Worm (Caenorhabditis elegans) whole organism, L3 larva: Measurements from ENCODE around the gene W07G4.5.

Experiments
- R02D3.7 ChIP-seq: fragments of 150-350 bp; optimal IDR thresholded peaks from 2 replicates; lab custom pipeline; 2014; ENCODE audit warnings: missing biosample characterization, missing genetic modification characterization
- ZK546.5 ChIP-seq: sonication (generic microtip); optimal IDR thresholded peaks from 2 replicates; lab custom pipeline; 2017; ENCODE audit warnings: missing biosample characterization, missing genetic modification characterization
- aly-2 ChIP-seq: fragments of 150-350 bp; optimal IDR thresholded peaks from 2 replicates; lab custom pipeline; 2014; ENCODE audit warnings: missing biosample characterization, missing genetic modification characterization
- ama-1 ChIP-seq: fragments of 150-350 bp; optimal IDR thresholded peaks from 2 replicates; lab custom pipeline; 2018
- ceh-16 ChIP-seq: sonication (generic microtip); optimal IDR thresholded peaks from 2 replicates; lab custom pipeline; 2017; ENCODE audit warnings: missing biosample characterization, missing genetic modification characterization
- ceh-28 ChIP-seq: fragments of 150-350 bp; optimal IDR thresholded peaks from 2 replicates; lab custom pipeline; 2014; ENCODE audit warnings: missing biosample characterization, missing genetic modification reagents, missing genetic modification characterization
- ceh-82 ChIP-seq: fragments of 150-350 bp; optimal IDR thresholded peaks from 2 replicates; lab custom pipeline; 2014; ENCODE audit warnings: missing biosample characterization, missing genetic modification characterization
- ceh-9 ChIP-seq: sonication (generic microtip); optimal IDR thresholded peaks from 2 replicates; lab custom pipeline; 2018; ENCODE audit warnings: missing biosample characterization, missing genetic modification characterization
- daf-12 ChIP-seq: fragments of 150-350 bp; optimal IDR thresholded peaks from 2 replicates; lab custom pipeline; 2014; ENCODE audit warnings: missing biosample characterization, missing genetic modification reagents, missing genetic modification characterization
- egl-27 ChIP-seq: sonication (generic microtip); optimal IDR thresholded peaks from 4 replicates; lab custom pipeline; 2017; ENCODE audit warnings: missing biosample characterization, missing genetic modification reagents, missing genetic modification characterization
- egl-5 ChIP-seq: fragments of 150-350 bp; optimal IDR thresholded peaks from 2 replicates; lab custom pipeline; 2017; ENCODE audit warnings: missing biosample characterization, missing genetic modification reagents, missing genetic modification characterization, inconsistent platforms
- elt-1 ChIP-seq: fragments of 150-350 bp; optimal IDR thresholded peaks from 2 replicates; lab custom pipeline; 2014; ENCODE audit warnings: missing biosample characterization, missing genetic modification characterization
- elt-2 ChIP-seq: sonication (generic microtip); optimal IDR thresholded peaks from 2 replicates; lab custom pipeline; 2016; ENCODE audit warnings: missing genetic modification reagents, mild to moderate bottlenecking, missing genetic modification characterization, missing compliant biosample characterization
- eor-1 ChIP-seq, 2 experiments: fragments of 150-350 bp; optimal IDR thresholded peaks; 2 replicates each; lab custom pipeline; 2014 to 2018; ENCODE audit warnings: missing biosample characterization in 2 of 2, missing genetic modification characterization in 2 of 2
- fkh-10 ChIP-seq: sonication (generic microtip); optimal IDR thresholded peaks from 2 replicates; lab custom pipeline; 2017; ENCODE audit warnings: missing biosample characterization, missing genetic modification reagents, missing genetic modification characterization
- fkh-2 ChIP-seq: fragments of 150-350 bp; optimal IDR thresholded peaks from 2 replicates; lab custom pipeline; 2014; ENCODE audit warnings: missing biosample characterization, missing genetic modification reagents, missing genetic modification characterization
- fos-1 ChIP-seq: fragments of 150-350 bp; optimal IDR thresholded peaks from 2 replicates; lab custom pipeline; 2014; ENCODE audit warnings: missing biosample characterization, missing genetic modification characterization
- hmg-11 ChIP-seq: sonication (generic microtip); optimal IDR thresholded peaks from 2 replicates; lab custom pipeline; 2016; ENCODE audit warnings: missing genetic modification characterization, missing compliant biosample characterization
- jun-1 ChIP-seq: fragments of 150-350 bp; optimal IDR thresholded peaks from 2 replicates; lab custom pipeline; 2014; ENCODE audit warnings: missing biosample characterization, missing genetic modification reagents, missing genetic modification characterization
- lin-15B ChIP-seq: fragments of 150-350 bp; optimal IDR thresholded peaks from 2 replicates; lab custom pipeline; 2014; ENCODE audit warnings: missing biosample characterization, missing genetic modification characterization
- lin-39 ChIP-seq: fragments of 150-350 bp; optimal IDR thresholded peaks from 2 replicates; lab custom pipeline; 2018; ENCODE audit warnings: missing biosample characterization, missing genetic modification reagents, missing genetic modification characterization
- lsy-12 ChIP-seq: sonication (generic microtip); optimal IDR thresholded peaks from 2 replicates; lab custom pipeline; 2016; ENCODE audit warnings: mild to moderate bottlenecking, missing genetic modification characterization, missing compliant biosample characterization
- mdl-1 ChIP-seq: fragments of 150-350 bp; optimal IDR thresholded peaks from 2 replicates; lab custom pipeline; 2014; ENCODE audit warnings: missing biosample characterization, missing genetic modification characterization
- mml-1 ChIP-seq: fragments of 150-350 bp; sonication (generic microtip); optimal IDR thresholded peaks from 3 replicates; lab custom pipeline; 2014; ENCODE audit warnings: missing biosample characterization, missing genetic modification characterization
- nfya-1 ChIP-seq: sonication (generic microtip); optimal IDR thresholded peaks from 2 replicates; lab custom pipeline; 2017; ENCODE audit warnings: missing genetic modification characterization, mild to moderate bottlenecking, missing compliant biosample characterization, antibody characterized with exemption, moderate library complexity; ENCODE audit not compliant: insufficient read depth
- nhr-11 ChIP-seq: fragments of 150-350 bp; optimal IDR thresholded peaks from 2 replicates; lab custom pipeline; 2014; ENCODE audit warnings: missing biosample characterization, missing genetic modification characterization
- nhr-12 ChIP-seq: fragments of 150-350 bp; optimal IDR thresholded peaks from 2 replicates; lab custom pipeline; 2014; ENCODE audit warnings: missing biosample characterization, missing genetic modification characterization
- nhr-23 ChIP-seq: fragments of 150-350 bp; optimal IDR thresholded peaks from 2 replicates; lab custom pipeline; 2014; ENCODE audit warnings: missing biosample characterization, missing genetic modification reagents, missing genetic modification characterization
- nhr-237 ChIP-seq: fragments of 150-350 bp; optimal IDR thresholded peaks from 2 replicates; lab custom pipeline; 2014; ENCODE audit warnings: missing biosample characterization, missing genetic modification characterization
- nhr-25 ChIP-seq: sonication (generic microtip); optimal IDR thresholded peaks from 2 replicates; lab custom pipeline; 2017; ENCODE audit warnings: missing biosample characterization, missing genetic modification characterization
- nhr-28 ChIP-seq: fragments of 150-350 bp; optimal IDR thresholded peaks from 2 replicates; lab custom pipeline; 2014; ENCODE audit warnings: missing biosample characterization, missing genetic modification characterization
- nhr-43 ChIP-seq: sonication (generic microtip); optimal IDR thresholded peaks from 2 replicates; lab custom pipeline; 2016; ENCODE audit warnings: mild to moderate bottlenecking, missing genetic modification characterization, missing compliant biosample characterization; ENCODE audit not compliant: poor library complexity, severe bottlenecking
- nhr-67 ChIP-seq: fragments of 150-350 bp; optimal IDR thresholded peaks from 2 replicates; lab custom pipeline; 2014; ENCODE audit warnings: missing biosample characterization, missing genetic modification characterization
- nhr-76 ChIP-seq: fragments of 150-350 bp; sonication (generic microtip); optimal IDR thresholded peaks from 5 replicates; lab custom pipeline; 2014; ENCODE audit warnings: missing biosample characterization, missing genetic modification characterization
- nhr-77 ChIP-seq: fragments of 150-350 bp; optimal IDR thresholded peaks from 2 replicates; lab custom pipeline; 2014; ENCODE audit warnings: missing biosample characterization, missing genetic modification characterization
- pha-4 ChIP-seq: fragments of 150-350 bp; optimal IDR thresholded peaks from 2 replicates; lab custom pipeline; 2014; ENCODE audit warnings: missing biosample characterization, missing genetic modification reagents, missing genetic modification characterization
- pqm-1 ChIP-seq: fragments of 150-350 bp; optimal IDR thresholded peaks from 2 replicates; lab custom pipeline; 2017; ENCODE audit warnings: missing biosample characterization, missing genetic modification characterization, inconsistent platforms
- sea-2 ChIP-seq: fragments of 150-350 bp; sonication (generic microtip); optimal IDR thresholded peaks from 4 replicates; lab custom pipeline; 2014; ENCODE audit warnings: missing biosample characterization, missing genetic modification reagents, missing genetic modification characterization
- skn-1 ChIP-seq: fragments of 150-350 bp; optimal IDR thresholded peaks from 2 replicates; lab custom pipeline; 2014; ENCODE audit warnings: missing biosample characterization, missing genetic modification characterization
- snpc-4 ChIP-seq: fragments of 150-350 bp; optimal IDR thresholded peaks from 2 replicates; lab custom pipeline; 2014; ENCODE audit warnings: missing biosample characterization, missing genetic modification characterization
- tbx-2 ChIP-seq: sonication (generic microtip); optimal IDR thresholded peaks from 2 replicates; lab custom pipeline; 2016; ENCODE audit warnings: mild to moderate bottlenecking, missing genetic modification characterization, missing compliant biosample characterization
- unc-39 ChIP-seq: sonication (generic microtip); optimal IDR thresholded peaks from 4 replicates; lab custom pipeline; 2017; ENCODE audit warnings: missing biosample characterization, missing genetic modification characterization
- unc-62 ChIP-seq: fragments of 150-350 bp; sonication (generic microtip); optimal IDR thresholded peaks from 4 replicates; lab custom pipeline; 2014; ENCODE audit warnings: missing biosample characterization, missing genetic modification reagents, missing genetic modification characterization
- zag-1 ChIP-seq: fragments of 150-350 bp; optimal IDR thresholded peaks from 2 replicates; lab custom pipeline; 2014; ENCODE audit warnings: missing biosample characterization, missing genetic modification characterization
- ztf-11 ChIP-seq: fragments of 150-350 bp; optimal IDR thresholded peaks from 2 replicates; lab custom pipeline; 2014; ENCODE audit warnings: missing biosample characterization, missing genetic modification characterization
- ztf-4 ChIP-seq: fragments of 150-350 bp; optimal IDR thresholded peaks from 2 replicates; lab custom pipeline; 2014; ENCODE audit warnings: missing biosample characterization, missing genetic modification characterization

The W07G4.5 gene

DNA sequence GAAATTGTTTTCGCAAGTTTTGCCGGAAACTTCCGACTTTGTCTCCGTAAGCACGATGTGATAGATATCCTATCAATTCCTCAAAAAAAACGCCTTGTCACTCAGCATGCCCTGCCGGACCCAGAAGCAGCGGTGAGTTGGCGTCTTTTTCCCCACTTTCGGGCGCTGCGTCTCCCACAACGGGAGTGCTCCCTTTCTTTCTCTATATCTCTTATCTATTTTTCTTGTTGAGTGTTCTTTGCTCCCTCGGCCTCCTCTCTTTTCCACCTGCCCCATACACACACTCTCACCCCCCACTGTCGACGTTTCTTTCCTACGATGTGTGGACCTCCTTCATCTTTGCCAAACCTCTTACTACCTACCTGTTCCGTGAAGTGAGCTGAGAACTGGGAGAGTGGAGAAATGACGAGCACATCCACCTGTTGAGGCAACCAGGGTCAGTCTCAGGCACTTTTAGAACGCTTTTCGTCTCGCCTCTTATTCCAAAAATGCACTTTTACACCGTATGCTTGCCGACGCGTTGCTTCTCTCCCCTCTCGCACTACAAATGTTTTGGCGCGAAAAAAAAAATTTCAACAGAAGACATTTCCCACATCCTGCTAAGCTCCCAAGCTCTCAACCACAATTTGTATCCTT, 38.3 kb downstream of the W07G4.5 start:
- TF ChIP-seq nhr-43 (tag; lab: Kevin White, UChicago) (peak; percentile 46), hmg-11 (tag; lab: Kevin White, UChicago) (peak; percentile 90), nhr-11 (tag; lab: Kevin White, UChicago) (no peak), skn-1 (peak; percentile 4), nhr-25 (tag; lab: Kevin White, UChicago) (peak; percentile 29), nfya-1 (tag; lab: Kevin White, UChicago) (peak; percentile 77), unc-39 (tag; lab: Kevin White, UChicago) (no peak), fkh-2 (tag; lab: Kevin White, UChicago) (no peak), unc-62 (GFP tag; lab: Kevin White, UChicago) (peak; percentile 93), ceh-9 (tag; lab: Kevin White, UChicago) (no peak), ama-1 (lab: Kevin White, UChicago) (peak; percentile 75), egl-5 (peak; percentile 3), lin-39 (tag; lab: Kevin White, UChicago) (peak; percentile 87), eor-1 (tag; optimal IDR thresholded peaks at IDR 0.05; lab: Kevin White, UChicago) (no peak), nhr-12 (no peak), ztf-4 (tag; lab: Kevin White, UChicago) (no peak), nhr-23 (peak; percentile 17), daf-12 (tag; lab: Kevin White, UChicago) (no peak), ceh-28 (peak; percentile 24), sea-2 (GFP tag; lab: Kevin White, UChicago) (no peak), ztf-11 (tag; lab: Kevin White, UChicago) (no peak), lin-15B (tag; lab: Kevin White, UChicago) (peak; percentile 48), nhr-67 (tag; lab: Kevin White, UChicago) (no peak), ceh-82 (peak; percentile 2), zag-1 (tag; lab: Kevin White, UChicago) (no peak), elt-2 (tag; lab: Kevin White, UChicago) (peak; percentile 67), lsy-12 (peak; percentile 26), jun-1 (tag; lab: Kevin White, UChicago) (no peak), mdl-1 (tag; lab: Kevin White, UChicago) (peak; percentile 25), aly-2 (tag; lab: Kevin White, UChicago) (no peak), R02D3.7 (tag; lab: Kevin White, UChicago) (peak; percentile 48), nhr-28 (tag; lab: Kevin White, UChicago) (no peak), fkh-10 (no peak), egl-27 (tag; lab: Kevin White, UChicago) (no peak), pqm-1 (peak; percentile 37), tbx-2 (tag; lab: Kevin White, UChicago) (peak; percentile 23), nhr-76 (tag; lab: Kevin White, UChicago) (no peak), snpc-4 (tag; lab: Kevin White, UChicago) (peak; percentile 61), nhr-237 (tag; lab: Kevin White, UChicago) (no peak), ceh-16 (no peak), nhr-77 (tag; lab: Kevin White, UChicago) (no peak), ZK546.5 (tag; lab: Kevin White, UChicago) (no peak), pha-4 (tag; lab: Kevin White, UChicago) (peak; percentile 71), elt-1 (tag; lab: Kevin White, UChicago) (peak; percentile 4), fos-1 (tag; lab: Kevin White, UChicago) (no peak), mml-1 (tag; lab: Kevin White, UChicago) (no peak)
